Fruit fly (Drosophila melanogaster) whole organism, embryonic: ENCODE measurements around the gene CG9986.
A peak's percentile ranks its signal among the peaks of the same experiment; 100 is the strongest.

Experiments
- Ada2b ChIP-seq: fragments of 200-800 bp; sonication (Bioruptor generic); IDR thresholded peaks from 2 replicates; pipeline ENCODE4 v1.3.6; 2022; ENCODE audit warnings: missing biosample characterization, missing genetic modification characterization
- CG1024 ChIP-seq: fragments of 200-800 bp; sonication (Bioruptor generic); IDR thresholded peaks from 2 replicates; pipeline ENCODE4 v1.3.6; 2022; ENCODE audit warnings: missing biosample characterization, missing genetic modification characterization
- CG10565 ChIP-seq: fragments of 200-800 bp; sonication (Bioruptor generic); optimal IDR thresholded peaks from 3 replicates; lab custom pipeline; 2016; ENCODE audit warnings: missing biosample characterization, mild to moderate bottlenecking, missing genetic modification characterization
- CG12104 ChIP-seq: fragments of 200-800 bp; sonication (Bioruptor generic); optimal IDR thresholded peaks from 3 replicates; lab custom pipeline; 2016; ENCODE audit warnings: missing biosample characterization, missing genetic modification characterization
- CG12744 ChIP-seq: fragments of 200-800 bp; sonication (Bioruptor generic); optimal IDR thresholded peaks from 2 replicates; lab custom pipeline; 2016; ENCODE audit warnings: missing biosample characterization, missing genetic modification characterization
- CG14014 ChIP-seq: fragments of 200-800 bp; sonication (Bioruptor generic); IDR thresholded peaks from 2 replicates; pipeline ENCODE4 v1.3.6; 2022; ENCODE audit warnings: missing biosample characterization, missing genetic modification characterization
- CG14050 ChIP-seq: fragments of 200-800 bp; sonication (Bioruptor generic); IDR thresholded peaks from 3 replicates; pipeline ENCODE4 v1.3.6; 2022; ENCODE audit warnings: missing biosample characterization, missing genetic modification characterization
- CG1603 ChIP-seq: fragments of 200-800 bp; sonication (Bioruptor generic); optimal IDR thresholded peaks from 2 replicates; lab custom pipeline; 2019; ENCODE audit warnings: missing biosample characterization, mild to moderate bottlenecking, missing genetic modification characterization, moderate library complexity
- CG17359 ChIP-seq: fragments of 200-800 bp; sonication (Bioruptor generic); optimal IDR thresholded peaks from 3 replicates; lab custom pipeline; 2018; ENCODE audit warnings: missing biosample characterization, mild to moderate bottlenecking, missing genetic modification characterization, moderate library complexity
- CG18262 ChIP-seq: fragments of 200-800 bp; optimal IDR thresholded peaks from 3 replicates; lab custom pipeline; 2019; ENCODE audit warnings: missing biosample characterization, mild to moderate bottlenecking, missing genetic modification characterization, moderate library complexity
- CG18764 ChIP-seq: fragments of 200-800 bp; sonication (Bioruptor generic); optimal IDR thresholded peaks from 3 replicates; lab custom pipeline; 2016; ENCODE audit warnings: missing biosample characterization, missing genetic modification characterization
- CG2129 ChIP-seq: fragments of 200-800 bp; sonication (Bioruptor generic); IDR thresholded peaks from 2 replicates; pipeline ENCODE4 v1.3.6; 2022; ENCODE audit warnings: missing biosample characterization, missing genetic modification characterization; ENCODE audit not compliant: partially characterized antibody
- CG30020 ChIP-seq: fragments of 200-800 bp; optimal IDR thresholded peaks from 2 replicates; lab custom pipeline; 2019; ENCODE audit warnings: missing biosample characterization, mild to moderate bottlenecking, missing genetic modification characterization, moderate library complexity
- CG30403 ChIP-seq: fragments of 200-800 bp; sonication (Bioruptor generic); optimal IDR thresholded peaks from 3 replicates; lab custom pipeline; 2016; ENCODE audit warnings: missing biosample characterization, missing genetic modification characterization
- CG4820 ChIP-seq: fragments of 200-800 bp; sonication (Bioruptor generic); optimal IDR thresholded peaks from 3 replicates; lab custom pipeline; 2016; ENCODE audit warnings: missing biosample characterization, missing genetic modification characterization
- CG6765 ChIP-seq: fragments of 200-800 bp; sonication (Bioruptor generic); optimal IDR thresholded peaks from 3 replicates; lab custom pipeline; 2017; ENCODE audit warnings: missing biosample characterization, mild to moderate bottlenecking, missing genetic modification characterization
- CG8089 ChIP-seq: fragments of 200-800 bp; sonication (Bioruptor generic); optimal IDR thresholded peaks from 3 replicates; lab custom pipeline; 2016; ENCODE audit warnings: missing biosample characterization, missing genetic modification characterization
- CTCF ChIP-seq: fragments of 200-800 bp; sonication (Bioruptor generic); optimal IDR thresholded peaks from 2 replicates; lab custom pipeline; 2017; ENCODE audit warnings: missing biosample characterization, mild to moderate bottlenecking, missing genetic modification characterization, moderate library complexity
- Dip2 ChIP-seq: fragments of 200-800 bp; sonication (Bioruptor generic); IDR thresholded peaks from 2 replicates; pipeline ENCODE4 v1.3.6; 2022; ENCODE audit warnings: missing biosample characterization, missing genetic modification characterization
- Fer3 ChIP-seq: fragments of 200-800 bp; sonication (Bioruptor generic); optimal IDR thresholded peaks from 2 replicates; lab custom pipeline; 2018; ENCODE audit warnings: missing biosample characterization, mild to moderate bottlenecking, missing genetic modification characterization, moderate library complexity
- H2.0 ChIP-seq: fragments of 200-800 bp; sonication (Bioruptor generic); IDR thresholded peaks from 2 replicates; pipeline ENCODE4 v1.3.6; 2022; ENCODE audit warnings: missing biosample characterization, missing genetic modification characterization
- Hmx ChIP-seq: fragments of 200-800 bp; sonication (Bioruptor generic); optimal IDR thresholded peaks from 2 replicates; lab custom pipeline; 2016; ENCODE audit warnings: missing biosample characterization, missing genetic modification characterization
- Lim3 ChIP-seq: fragments of 200-800 bp; sonication (Bioruptor generic); IDR thresholded peaks from 2 replicates; pipeline ENCODE4 v1.3.6; 2022; ENCODE audit warnings: missing biosample characterization, missing genetic modification characterization
- MTF-1 ChIP-seq: fragments of 200-800 bp; sonication (Bioruptor generic); optimal IDR thresholded peaks from 2 replicates; lab custom pipeline; 2018; ENCODE audit warnings: missing biosample characterization, mild to moderate bottlenecking, missing genetic modification characterization, borderline replicate concordance
- Med ChIP-seq: fragments of 200-800 bp; sonication (Bioruptor generic); peaks from one replicate; lab custom pipeline; 2016; ENCODE audit warnings: missing biosample characterization, missing genetic modification characterization, mild to moderate bottlenecking, inconsistent platforms, moderate library complexity
- Mrtf ChIP-seq: fragments of 200-800 bp; sonication (Bioruptor generic); IDR thresholded peaks from 3 replicates; pipeline ENCODE4 v1.3.6; 2022; ENCODE audit warnings: missing biosample characterization, missing genetic modification characterization
- NC2β ChIP-seq: fragments of 200-800 bp; sonication (Bioruptor generic); optimal IDR thresholded peaks from 2 replicates; lab custom pipeline; 2016; ENCODE audit warnings: missing biosample characterization, missing genetic modification characterization
- NK7.1 ChIP-seq: fragments of 200-800 bp; sonication (Bioruptor generic); optimal IDR thresholded peaks from 3 replicates; lab custom pipeline; 2016; ENCODE audit warnings: missing biosample characterization, missing genetic modification characterization
- Ptx1 ChIP-seq: fragments of 200-800 bp; sonication (Bioruptor generic); IDR thresholded peaks from 2 replicates; pipeline ENCODE4 v1.3.6; 2022; ENCODE audit warnings: missing biosample characterization, missing genetic modification characterization
- Sry-δ ChIP-seq: fragments of 200-800 bp; sonication (Bioruptor generic); optimal IDR thresholded peaks from 2 replicates; lab custom pipeline; 2016; ENCODE audit warnings: missing biosample characterization, missing genetic modification characterization
- ap ChIP-seq: fragments of 200-800 bp; sonication (Bioruptor generic); IDR thresholded peaks from 2 replicates; pipeline ENCODE4 v1.3.6; 2022; ENCODE audit warnings: missing biosample characterization, missing genetic modification characterization
- ash1 ChIP-seq: fragments of 200-800 bp; sonication (Bioruptor generic); optimal IDR thresholded peaks from 2 replicates; lab custom pipeline; 2018; ENCODE audit warnings: missing biosample characterization, mild to moderate bottlenecking, missing genetic modification characterization
- dan ChIP-seq: fragments of 200-800 bp; sonication (Bioruptor generic); IDR thresholded peaks from 2 replicates; pipeline ENCODE4 v1.3.6; 2022; ENCODE audit warnings: missing biosample characterization, missing genetic modification characterization
- esg ChIP-seq: fragments of 200-800 bp; sonication (Bioruptor generic); conservative IDR thresholded peaks from 2 replicates; pipeline ENCODE4 v1.3.6; 2022; ENCODE audit warnings: missing biosample characterization, missing genetic modification characterization
- fd3F ChIP-seq: fragments of 200-800 bp; sonication (Bioruptor generic); optimal IDR thresholded peaks from 2 replicates; lab custom pipeline; 2018; ENCODE audit warnings: missing biosample characterization, mild to moderate bottlenecking, missing genetic modification characterization, moderate library complexity
- grn ChIP-seq: fragments of 200-800 bp; sonication (Bioruptor generic); optimal IDR thresholded peaks from 3 replicates; lab custom pipeline; 2017; ENCODE audit warnings: missing biosample characterization, missing genetic modification characterization
- ken ChIP-seq: fragments of 200-800 bp; sonication (Bioruptor generic); IDR thresholded peaks from 3 replicates; pipeline ENCODE4 v1.3.6; 2022; ENCODE audit warnings: missing biosample characterization, missing genetic modification characterization
- lab ChIP-seq: fragments of 200-800 bp; sonication (Bioruptor generic); optimal IDR thresholded peaks from 3 replicates; lab custom pipeline; 2017; ENCODE audit warnings: missing biosample characterization, missing genetic modification characterization, mild to moderate bottlenecking, moderate library complexity, missing genetic modification reagents
- lmd ChIP-seq: fragments of 200-800 bp; sonication (Bioruptor generic); IDR thresholded peaks from 2 replicates; pipeline ENCODE4 v1.3.6; 2022; ENCODE audit warnings: missing biosample characterization, missing genetic modification characterization
- lola ChIP-seq, 3 experiments: fragments of >200 bp in 2 of 3; fragments of 200-800 bp in 1 of 3; sonication (Bioruptor generic) in 1 of 3; optimal IDR thresholded peaks; 2 replicates each; lab custom pipeline; 2017 to 2019; ENCODE audit warnings: missing biosample characterization in 3 of 3, missing genetic modification characterization in 3 of 3, mild to moderate bottlenecking in 1 of 3, moderate library complexity in 1 of 3
- odd ChIP-seq: fragments of 200-800 bp; sonication (Bioruptor generic); optimal IDR thresholded peaks from 2 replicates; lab custom pipeline; 2017; ENCODE audit warnings: missing biosample characterization, mild to moderate bottlenecking, missing genetic modification characterization
- pita ChIP-seq: fragments of 200-800 bp; sonication (Bioruptor generic); optimal IDR thresholded peaks from 2 replicates; lab custom pipeline; 2017; ENCODE audit warnings: missing biosample characterization, mild to moderate bottlenecking, missing genetic modification characterization
- sd ChIP-seq: fragments of 200-800 bp; sonication (Bioruptor generic); optimal IDR thresholded peaks from 3 replicates; lab custom pipeline; 2018; ENCODE audit warnings: missing biosample characterization, mild to moderate bottlenecking, missing genetic modification characterization, moderate library complexity
- seq ChIP-seq: fragments of 200-800 bp; sonication (Bioruptor generic); IDR thresholded peaks from 2 replicates; pipeline ENCODE4 v1.3.6; 2022; ENCODE audit warnings: missing biosample characterization, missing genetic modification characterization
- sna ChIP-seq: fragments of 200-800 bp; sonication (Bioruptor generic); IDR thresholded peaks from 2 replicates; pipeline ENCODE4 v1.3.6; 2022; ENCODE audit warnings: missing biosample characterization, missing genetic modification characterization; ENCODE audit not compliant: partially characterized antibody
- tin ChIP-seq: fragments of 200-800 bp; sonication (Bioruptor generic); optimal IDR thresholded peaks from 3 replicates; lab custom pipeline; 2016; ENCODE audit warnings: missing biosample characterization, missing genetic modification characterization
- toy ChIP-seq: fragments of 200-800 bp; sonication (Bioruptor generic); IDR thresholded peaks from 2 replicates; pipeline ENCODE4 v1.3.6; 2022; ENCODE audit warnings: missing biosample characterization, missing genetic modification characterization
- trh ChIP-seq: fragments of 200-800 bp; sonication (Bioruptor generic); optimal IDR thresholded peaks from 2 replicates; lab custom pipeline; 2016; ENCODE audit warnings: missing biosample characterization, missing genetic modification characterization
- tx ChIP-seq: fragments of 200-800 bp; sonication (Bioruptor generic); optimal IDR thresholded peaks from 2 replicates; lab custom pipeline; 2016; ENCODE audit warnings: missing biosample characterization, missing genetic modification characterization

The CG9986 gene

dm6 chr3R:28556385-28556784 is 49.5 kb upstream of the CG9986 start (continued):
- TF ChIP-seq sd (peak; percentile 25), CTCF (GFP tag; lab: Kevin White, UChicago) (no peak), CG14050 (GFP tag; lab: Robert Waterston, UW) (no peak), H2.0 (no peak), Ada2b (GFP tag; lab: Robert Waterston, UW) (no peak), trh (GFP tag; lab: Kevin White, UChicago) (no peak), NC2β (GFP tag; lab: Kevin White, UChicago) (no peak), seq (GFP tag; lab: Robert Waterston, UW) (peak; percentile 50; the same call in 1 of the 2 replicates), odd (GFP tag; lab: Kevin White, UChicago) (peak; percentile 50), MTF-1 (GFP tag; lab: Kevin White, UChicago) (peak; percentile 48), toy (GFP tag; lab: Robert Waterston, UW) (no peak), Dip2 (GFP tag; lab: Robert Waterston, UW) (no peak), NK7.1 (GFP tag; lab: Kevin White, UChicago) (no peak), CG6765 (GFP tag; lab: Kevin White, UChicago) (no peak), lmd (GFP tag; lab: Robert Waterston, UW) (no peak), Ptx1 (GFP tag; lab: Robert Waterston, UW) (no peak), fd3F (GFP tag; lab: Kevin White, UChicago) (peak; percentile 44), ap (GFP tag; lab: Robert Waterston, UW) (no peak), CG12744 (peak; percentile 28), CG1603 (tag; lab: Kevin White, UChicago) (peak; percentile 10), sna (GFP tag; lab: Robert Waterston, UW) (no peak), Mrtf (GFP tag; lab: Robert Waterston, UW) (0 out of 3 replicates have a peak, but pooled peaks have one; percentile 9), Hmx (GFP tag; lab: Kevin White, UChicago) (no peak), CG10565 (GFP tag; lab: Kevin White, UChicago) (no peak), Lim3 (GFP tag; lab: Robert Waterston, UW) (no peak), CG17359 (tag; lab: Kevin White, UChicago) (peak; percentile 39), CG2129 (GFP tag; lab: Robert Waterston, UW) (no peak), lab (GFP tag; lab: Kevin White, UChicago) (peak; percentile 77), CG30020 (tag; lab: Kevin White, UChicago) (no peak), CG30403 (no peak), Fer3 (tag; lab: Kevin White, UChicago) (peak; percentile 43), CG18764 (GFP tag; lab: Kevin White, UChicago) (peak; percentile 18), grn (GFP tag; lab: Kevin White, UChicago) (no peak), CG12104 (no peak), pita (GFP tag; lab: Kevin White, UChicago) (no peak), dan (GFP tag; lab: Robert Waterston, UW) (no peak)
- TF ChIP-seq, all 482 proteins: peak for 118

dm6 chr3R:28558801-28559200 is 47.1 kb upstream of the CG9986 start:
- TF ChIP-seq CG1024 (GFP tag; lab: Robert Waterston, UW) (no peak), Ada2b (GFP tag; lab: Robert Waterston, UW) (no peak), lola (GFP tag; optimal IDR thresholded peaks at IDR 0.05; lab: Kevin White, UChicago) (no peak), esg (GFP tag; lab: Robert Waterston, UW) (no peak), ash1 (GFP tag; lab: Kevin White, UChicago) (no peak), tx (GFP tag; lab: Kevin White, UChicago) (no peak), Sry-δ (GFP tag; lab: Kevin White, UChicago) (no peak), CG14014 (GFP tag; lab: Robert Waterston, UW) (no peak), dan (GFP tag; lab: Robert Waterston, UW) (no peak), CG18262 (tag; lab: Kevin White, UChicago) (no peak), tin (GFP tag; lab: Kevin White, UChicago) (no peak), Med (GFP tag; lab: Kevin White, UChicago) (peak; percentile 22), ken (GFP tag; lab: Robert Waterston, UW) (0 out of 3 replicates have a peak, but pooled peaks have one; percentile 18), CG8089 (GFP tag; lab: Kevin White, UChicago) (no peak), CG4820 (GFP tag; lab: Kevin White, UChicago) (no peak)
- TF ChIP-seq, all 482 proteins: peak for 2
